Worm (Caenorhabditis elegans): ENCODE results near the gene akap-1.

akap-1 gene

DNA sequence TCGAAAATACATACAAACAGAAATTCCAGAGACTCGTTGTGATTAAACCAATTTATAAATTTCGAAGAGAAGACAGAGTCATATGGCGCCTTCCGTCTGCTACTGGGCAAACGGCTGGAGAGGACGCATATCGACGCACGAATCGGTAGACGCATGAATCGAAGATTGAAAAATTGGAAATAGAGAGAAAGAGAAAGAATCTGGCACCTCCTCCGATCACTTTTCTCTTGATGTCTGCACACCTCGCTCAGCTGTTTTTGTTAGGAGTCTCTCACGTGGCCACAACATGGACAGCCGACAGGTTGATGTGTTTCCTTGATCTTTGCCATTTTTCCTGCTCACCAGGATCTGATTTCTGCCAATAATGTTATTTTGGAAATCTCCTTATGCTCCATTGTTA, 6.9 kb downstream of the akap-1 start:
- TF ChIP-seq unc-55 (GFP tag; optimal IDR thresholded peaks at IDR 0.05) (no peak), mdl-1 (tag; optimal IDR thresholded peaks at IDR 0.05) (peak in 1 of 2 experiments; percentile 1), blmp-1 (tag; optimal IDR thresholded peaks at IDR 0.05; ENCODE audit: insufficient read depth) (peak; percentile 31), nhr-12 (tag; optimal IDR thresholded peaks at IDR 0.05) (no peak), lsy-2 (tag; optimal IDR thresholded peaks at IDR 0.05) (peak in 1 of 2 experiments; percentile 23), skn-1 (tag; optimal IDR thresholded peaks at IDR 0.05) (no peak), F13H6.1 (tag; optimal IDR thresholded peaks at IDR 0.05) (peak; percentile 30), nhr-129 (tag; optimal IDR thresholded peaks at IDR 0.05) (peak; percentile 74), sem-4 (tag; optimal IDR thresholded peaks at IDR 0.05) (peak; percentile 50), nhr-77 (tag; optimal IDR thresholded peaks at IDR 0.05) (no peak), unc-39 (tag; optimal IDR thresholded peaks at IDR 0.05) (no peak), egl-27 (tag; optimal IDR thresholded peaks at IDR 0.05) (no peak), C34F6.9 (tag; optimal IDR thresholded peaks at IDR 0.05) (peak; percentile 47), sma-9 (GFP tag; optimal IDR thresholded peaks at IDR 0.05) (peak; percentile 83), sma-9 (tag; optimal IDR thresholded peaks at IDR 0.05) (no peak), nhr-23 (tag; optimal IDR thresholded peaks at IDR 0.05) (no peak), mab-5 (tag; optimal IDR thresholded peaks at IDR 0.05) (peak; percentile 8), nhr-10 (tag; optimal IDR thresholded peaks at IDR 0.05) (no peak), aly-2 (tag; optimal IDR thresholded peaks at IDR 0.05) (no peak), nhr-25 (tag; optimal IDR thresholded peaks at IDR 0.05) (peak; percentile 34)

DNA sequence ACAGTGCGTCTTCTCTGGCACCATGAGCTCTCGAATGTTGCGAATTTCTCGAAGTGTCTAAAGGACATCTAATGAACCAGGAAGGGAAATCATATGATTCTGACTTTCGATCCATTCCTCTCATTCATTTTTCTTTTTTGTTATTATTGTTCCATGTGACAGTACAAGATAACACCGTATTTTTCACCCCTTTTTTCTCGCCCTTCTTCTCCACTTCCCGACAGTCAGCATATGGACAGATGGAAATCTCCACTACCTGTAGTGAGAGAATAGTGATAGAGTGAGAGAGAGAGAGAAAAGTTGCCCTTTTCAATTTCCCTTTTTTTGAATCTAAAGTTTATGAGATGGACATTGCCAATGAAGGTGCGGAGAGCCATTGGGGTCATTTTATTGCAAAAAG, 7.6 kb downstream of the akap-1 start:
- no peak for TF ChIP-seq lin-39 (tag; optimal IDR thresholded peaks at IDR 0.05)
- TF ChIP-seq ceh-16 (tag; optimal IDR thresholded peaks at IDR 0.05): no peak
- TF ChIP-seq gmeb-1 (tag; optimal IDR thresholded peaks at IDR 0.05): no peak
- TF ChIP-seq nhr-10 (tag; optimal IDR thresholded peaks at IDR 0.05): no peak
- TF ChIP-seq mbf-1 (tag; optimal IDR thresholded peaks at IDR 0.05): no peak
- no peak for TF ChIP-seq ztf-11 (tag; optimal IDR thresholded peaks at IDR 0.05)
- TF ChIP-seq nhr-25 (tag; optimal IDR thresholded peaks at IDR 0.05): peak; percentile 42
- TF ChIP-seq nhr-129 (tag; optimal IDR thresholded peaks at IDR 0.05): peak; percentile 73
- TF ChIP-seq nhr-237 (tag; optimal IDR thresholded peaks at IDR 0.05): no peak
- peak; percentile 16 for TF ChIP-seq sma-3 (GFP tag; optimal IDR thresholded peaks at IDR 0.05)
- TF ChIP-seq ama-1 (optimal IDR thresholded peaks at IDR 0.05): no peak
- no peak for TF ChIP-seq dmd-4 (tag; optimal IDR thresholded peaks at IDR 0.05)
- TF ChIP-seq unc-62 (GFP tag; optimal IDR thresholded peaks at IDR 0.05): no peak
- peak; percentile 89 for TF ChIP-seq blmp-1 (tag; optimal IDR thresholded peaks at IDR 0.05; ENCODE audit: insufficient read depth)
- TF ChIP-seq nhr-77 (tag; optimal IDR thresholded peaks at IDR 0.05): no peak
- no peak for TF ChIP-seq elt-3 (tag; optimal IDR thresholded peaks at IDR 0.05)
- TF ChIP-seq R02D3.7 (tag; optimal IDR thresholded peaks at IDR 0.05): no peak
- no peak for TF ChIP-seq lin-11 (tag; optimal IDR thresholded peaks at IDR 0.05)
- TF ChIP-seq peb-1 (tag; optimal IDR thresholded peaks at IDR 0.05): no peak
- TF ChIP-seq sma-9 (GFP tag; optimal IDR thresholded peaks at IDR 0.05): peak; percentile 73
- TF ChIP-seq sma-9 (tag; optimal IDR thresholded peaks at IDR 0.05): no peak
- TF ChIP-seq nhr-6 (tag; optimal IDR thresholded peaks at IDR 0.05): no peak
- no peak for TF ChIP-seq ztf-1 (GFP tag; conservative IDR thresholded peaks at IDR 0.05)
- TF ChIP-seq egl-27 (tag; optimal IDR thresholded peaks at IDR 0.05): peak; percentile 24
- no peak for TF ChIP-seq C34F6.9 (tag; optimal IDR thresholded peaks at IDR 0.05)
- no peak for TF ChIP-seq F13H6.1 (tag; optimal IDR thresholded peaks at IDR 0.05)
- TF ChIP-seq nhr-21 (tag; optimal IDR thresholded peaks at IDR 0.05): peak; percentile 41
- no peak for TF ChIP-seq Y55F3AM.14 (GFP tag; optimal IDR thresholded peaks at IDR 0.05)
- TF ChIP-seq sem-4 (tag; optimal IDR thresholded peaks at IDR 0.05): no peak
- TF ChIP-seq nhr-12 (tag; optimal IDR thresholded peaks at IDR 0.05): no peak
- TF ChIP-seq mab-5 (tag; optimal IDR thresholded peaks at IDR 0.05): no peak
- peak in 1 of 2 experiments; percentile 24 for TF ChIP-seq mdl-1 (tag; optimal IDR thresholded peaks at IDR 0.05)
- TF ChIP-seq snpc-4 (tag; optimal IDR thresholded peaks at IDR 0.05): no peak
- TF ChIP-seq lsy-2 (tag; optimal IDR thresholded peaks at IDR 0.05): peak in 1 of 2 experiments; percentile 35

DNA sequence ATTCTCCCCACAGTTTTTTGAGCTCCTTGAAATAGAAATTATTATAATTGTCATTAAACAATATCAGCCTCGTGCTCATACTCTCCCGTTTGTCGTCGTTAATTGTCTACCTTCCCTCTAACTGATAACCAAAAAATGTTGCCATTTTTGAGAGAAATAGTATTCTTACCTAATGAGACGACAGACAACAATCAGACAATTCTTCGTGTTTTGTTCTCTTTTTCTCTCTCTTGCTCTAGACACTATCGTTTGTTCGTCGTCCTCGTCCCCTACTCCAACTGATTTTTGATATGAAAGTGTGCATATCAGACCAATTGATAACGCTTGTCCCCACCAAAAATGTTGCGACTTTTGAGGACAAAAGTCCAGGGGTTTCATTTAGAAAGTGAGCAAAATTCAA, 8.4 kb downstream of the akap-1 start:
- peak; percentile 5 for TF ChIP-seq sma-3 (GFP tag; optimal IDR thresholded peaks at IDR 0.05)
- TF ChIP-seq ztf-1 (GFP tag; conservative IDR thresholded peaks at IDR 0.05): no peak
- TF ChIP-seq fos-1 (tag; optimal IDR thresholded peaks at IDR 0.05): peak; percentile 78
- TF ChIP-seq lin-39 (tag; optimal IDR thresholded peaks at IDR 0.05): no peak
- peak; percentile 58 for TF ChIP-seq sma-9 (GFP tag; optimal IDR thresholded peaks at IDR 0.05)
- TF ChIP-seq sma-9 (tag; optimal IDR thresholded peaks at IDR 0.05): no peak
- TF ChIP-seq mdl-1 (tag; optimal IDR thresholded peaks at IDR 0.05): peak in 1 of 2 experiments; percentile 16
- TF ChIP-seq Y55F3AM.14 (GFP tag; optimal IDR thresholded peaks at IDR 0.05): no peak
- no peak for TF ChIP-seq sem-4 (tag; optimal IDR thresholded peaks at IDR 0.05)
- TF ChIP-seq nhr-129 (tag; optimal IDR thresholded peaks at IDR 0.05): peak; percentile 9
- no peak for TF ChIP-seq ceh-82 (tag; optimal IDR thresholded peaks at IDR 0.05)
- peak; percentile 15 for TF ChIP-seq F13H6.1 (tag; optimal IDR thresholded peaks at IDR 0.05)
- peak; percentile 53 for TF ChIP-seq crh-2 (tag; optimal IDR thresholded peaks at IDR 0.05)
- TF ChIP-seq skn-1 (tag; optimal IDR thresholded peaks at IDR 0.05): peak; percentile 58
- peak; percentile 29 for TF ChIP-seq gmeb-1 (tag; optimal IDR thresholded peaks at IDR 0.05)
